Fruit fly (Drosophila melanogaster) ovary, adult (tissue): ENCODE measurements around the gene CG14610.

Source experiments
- CG17801 ChIP-seq: fragments of 200-800 bp; optimal IDR thresholded peaks from 2 replicates; lab custom pipeline; 2019; ENCODE audit warnings: missing biosample characterization, mild to moderate bottlenecking, missing genetic modification characterization, moderate library complexity; ENCODE audit not compliant: partially characterized antibody

Gene CG14610

DNA sequence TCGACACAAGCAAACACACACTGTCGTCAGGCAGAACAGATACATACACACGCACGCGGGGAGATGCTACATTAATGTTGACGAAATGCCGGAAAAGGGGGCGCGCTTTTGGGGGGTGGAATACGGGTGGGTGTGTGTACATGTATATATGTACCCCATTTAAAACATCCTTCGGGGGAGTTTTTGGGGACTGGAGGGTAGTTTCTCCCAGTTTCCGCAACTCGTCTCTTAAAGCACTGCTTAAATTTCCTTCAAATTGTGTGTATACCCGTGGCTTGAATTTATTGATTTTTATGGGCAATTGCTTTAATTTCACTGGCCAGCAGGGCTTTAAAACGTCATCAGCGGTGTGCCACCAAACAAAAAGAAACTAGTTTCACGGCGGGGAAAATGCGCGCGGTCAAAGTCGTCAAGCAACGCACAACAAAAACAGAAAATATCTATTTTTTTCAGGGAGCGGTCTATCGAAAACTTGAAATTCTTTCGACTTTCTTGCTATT lies 21.0 kb downstream of the CG14610 start:
- no peak for TF ChIP-seq CG17801 (GFP tag; lab: Kevin White, UChicago)

DNA sequence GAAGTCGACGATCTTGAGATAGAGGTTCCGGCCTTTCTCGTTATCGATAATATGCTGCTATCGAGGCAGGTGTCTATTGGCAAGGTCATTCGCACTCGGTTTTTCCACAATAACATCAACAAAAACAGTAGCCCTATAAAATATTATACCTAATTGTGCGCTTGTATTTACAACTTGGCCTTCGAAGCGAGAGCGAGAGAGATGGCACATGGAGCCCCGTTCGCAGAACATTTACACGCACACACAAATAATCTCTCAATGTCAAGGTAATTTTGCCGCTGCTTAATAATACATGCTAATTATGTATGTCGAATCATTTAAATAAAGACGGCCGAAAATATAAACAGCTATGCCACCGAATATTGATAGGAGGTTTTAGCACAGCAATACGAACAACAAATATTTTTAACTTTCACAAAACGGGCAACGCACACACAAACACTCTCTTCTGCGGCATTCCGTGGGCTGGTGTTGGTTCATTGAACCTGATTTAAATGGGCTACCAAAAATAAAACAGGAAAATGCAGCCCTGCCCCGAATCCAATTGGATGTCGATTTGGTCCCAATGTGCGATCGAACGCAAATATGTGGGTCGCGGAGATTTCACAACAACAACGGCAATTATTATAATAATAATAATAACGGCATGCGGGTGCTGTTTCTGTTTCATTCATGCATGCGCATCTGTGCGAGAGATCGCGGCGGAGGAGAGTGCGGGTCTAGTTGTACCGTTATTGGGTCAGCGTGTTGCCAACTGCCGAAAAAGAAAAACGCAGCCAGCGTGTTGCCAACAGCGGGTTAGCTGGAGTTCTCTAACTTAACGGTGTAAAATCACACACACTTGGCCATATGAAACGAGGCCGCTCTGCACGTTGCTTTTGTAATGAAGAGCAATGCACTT lies 21.7 kb downstream of the CG14610 start:
- no peak for TF ChIP-seq CG17801 (GFP tag; lab: Kevin White, UChicago)

DNA sequence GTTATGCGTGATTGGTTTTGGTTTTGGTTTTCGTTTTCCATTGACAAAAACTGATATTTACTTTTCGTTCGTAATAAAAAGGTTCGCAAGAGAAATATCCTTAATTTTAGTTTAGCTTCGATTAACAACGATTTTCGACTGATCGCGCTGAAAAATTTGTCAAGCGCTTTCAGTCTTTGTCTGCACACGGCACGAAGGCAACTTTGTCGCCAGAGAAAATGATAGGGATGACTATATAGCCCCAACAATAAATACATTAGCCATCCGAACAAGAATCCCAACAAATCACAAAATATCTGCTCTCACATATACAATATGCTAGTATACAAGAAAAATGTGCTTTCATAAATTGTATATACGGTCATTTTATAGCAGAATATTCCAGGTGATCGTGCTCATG lies 26.5 kb downstream of the CG14610 start, which contains the start of gene Mlp84B:
TSS of gene Mlp84B (minus strand) at position 143 of the 400 bp plus-strand sequence.
- TF ChIP-seq CG17801 (GFP tag; lab: Kevin White, UChicago), result no peak

DNA sequence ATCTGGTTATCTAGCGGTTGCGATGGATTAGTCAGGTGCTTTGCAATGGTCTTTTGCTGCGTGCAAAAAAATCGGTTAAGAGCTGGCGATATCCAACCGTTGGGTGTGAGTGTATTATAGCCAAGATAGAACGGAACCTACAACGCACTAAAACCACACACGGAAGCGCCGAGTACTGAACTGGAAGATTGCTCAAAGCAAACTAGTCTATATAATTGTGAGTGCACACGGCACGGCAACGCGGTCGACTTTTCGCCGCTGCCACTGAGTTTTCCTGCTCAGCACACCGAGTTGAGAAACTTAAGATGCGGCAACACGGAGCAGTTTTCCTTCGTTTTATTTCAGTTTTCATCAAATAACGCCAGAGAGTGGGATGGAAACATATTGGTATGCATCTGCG lies 27.6 kb downstream of the CG14610 start:
- no peak for TF ChIP-seq CG17801 (GFP tag; lab: Kevin White, UChicago)

DNA sequence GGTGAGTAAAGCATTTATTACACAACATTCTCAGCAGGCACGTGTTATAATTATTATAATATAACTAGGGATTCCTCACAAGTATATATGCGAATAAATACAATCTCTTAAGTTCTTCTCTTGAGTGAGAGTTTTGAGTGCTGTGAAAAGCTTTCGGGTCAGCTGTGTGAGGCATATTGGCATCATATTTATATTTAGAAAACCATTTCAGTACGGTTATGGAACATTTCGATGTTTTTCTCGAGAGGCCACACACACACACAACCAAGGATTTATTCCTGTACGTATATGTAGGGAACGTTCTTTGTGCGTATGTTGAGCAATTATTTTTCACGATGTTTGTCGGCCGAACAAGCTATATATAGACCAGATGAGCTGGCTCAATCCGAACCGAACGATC lies 31.1 kb downstream of the CG14610 start:
- no peak for TF ChIP-seq CG17801 (GFP tag; lab: Kevin White, UChicago)

DNA sequence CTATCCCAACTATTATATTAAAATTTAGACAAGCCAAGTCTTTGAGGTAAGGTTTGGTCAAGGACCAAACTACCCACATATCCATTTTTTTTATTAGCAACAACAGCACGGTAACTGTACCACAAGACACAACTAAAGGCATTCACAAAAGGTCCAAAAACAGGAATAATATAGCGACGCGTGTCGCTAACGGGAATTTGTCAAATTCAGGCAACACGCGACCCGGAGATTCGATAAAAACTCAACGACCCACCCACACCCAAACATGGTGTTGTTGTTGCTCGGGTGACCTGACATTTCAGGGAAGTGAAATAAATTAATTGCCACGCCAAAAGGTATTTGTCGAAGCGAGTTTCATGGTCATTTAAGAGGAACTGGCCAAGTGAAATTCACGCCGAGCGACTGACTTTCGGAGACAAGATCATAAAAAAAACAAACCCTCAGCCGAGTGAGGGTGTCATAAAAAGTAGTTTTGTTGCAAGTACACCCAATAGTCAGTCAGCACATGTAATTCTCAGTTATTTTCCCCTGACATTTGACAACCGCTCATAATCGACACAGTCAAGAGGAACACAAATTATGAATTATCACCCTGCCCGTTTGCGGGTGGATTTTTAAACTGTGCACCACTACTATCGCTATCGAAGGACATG lies 32.8 kb downstream of the CG14610 start:
- TF ChIP-seq CG17801 (GFP tag; lab: Kevin White, UChicago), result no peak

DNA sequence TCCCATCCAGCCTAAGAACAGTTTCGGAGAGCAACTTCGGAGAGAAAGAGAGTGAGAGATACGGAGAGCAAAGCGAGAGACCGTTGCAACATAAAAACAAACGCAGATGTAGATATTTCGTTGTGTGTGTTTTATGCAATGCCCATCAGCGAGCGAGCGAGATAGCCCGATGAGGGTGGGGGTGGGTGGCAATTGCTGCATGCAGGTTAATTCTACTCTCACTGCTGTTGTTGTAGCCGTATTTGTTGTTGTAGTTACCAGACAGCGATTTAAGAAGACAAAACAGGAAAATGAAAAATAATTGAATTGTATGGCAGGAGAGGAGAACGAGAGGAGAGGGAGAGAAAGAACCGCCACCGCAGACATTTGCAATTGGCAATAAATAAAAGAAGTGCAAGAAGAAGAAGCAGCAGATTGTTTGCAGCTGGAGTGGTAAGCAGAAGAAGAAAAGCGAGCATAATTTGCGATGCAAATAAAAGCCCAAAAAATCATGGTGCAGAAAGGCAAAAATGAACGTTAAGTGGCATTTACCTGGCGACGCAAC lies 34.3 kb downstream of the CG14610 start:
- TF ChIP-seq CG17801 (GFP tag; lab: Kevin White, UChicago), result no peak

DNA sequence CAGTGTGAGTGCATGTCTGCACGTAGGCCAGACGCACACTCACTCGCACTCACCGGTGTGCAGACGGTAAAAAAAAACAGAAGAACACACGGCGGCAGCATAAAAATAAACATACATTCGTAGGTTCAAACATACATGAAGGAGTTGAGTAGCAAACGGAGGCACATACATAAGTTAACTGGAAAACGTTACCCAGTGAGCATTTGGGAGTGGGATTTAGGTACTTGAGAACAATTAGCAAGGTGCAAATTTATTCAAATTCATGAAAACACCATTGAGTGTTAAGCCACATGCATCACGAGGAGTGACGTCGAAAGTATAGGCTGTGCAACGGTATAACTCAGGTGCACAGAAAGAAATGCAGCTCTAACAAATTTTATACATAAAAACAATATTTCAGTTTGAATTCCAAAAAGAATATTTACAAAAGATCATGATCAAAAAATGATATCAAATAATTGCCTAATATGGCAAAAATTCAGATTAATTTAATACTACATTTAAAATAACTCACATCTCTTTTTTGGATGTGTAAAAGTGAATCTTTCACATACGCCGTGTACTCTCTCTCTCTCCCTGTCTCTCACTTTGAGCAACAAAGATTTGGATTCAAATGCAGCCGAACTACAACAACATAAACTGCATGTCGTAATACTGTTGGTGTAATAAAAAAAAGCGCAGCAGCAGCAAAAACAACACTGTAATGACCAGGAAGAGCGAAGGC lies 35.3 kb downstream of the CG14610 start:
- TF ChIP-seq CG17801 (GFP tag; lab: Kevin White, UChicago), result peak; percentile 96

DNA sequence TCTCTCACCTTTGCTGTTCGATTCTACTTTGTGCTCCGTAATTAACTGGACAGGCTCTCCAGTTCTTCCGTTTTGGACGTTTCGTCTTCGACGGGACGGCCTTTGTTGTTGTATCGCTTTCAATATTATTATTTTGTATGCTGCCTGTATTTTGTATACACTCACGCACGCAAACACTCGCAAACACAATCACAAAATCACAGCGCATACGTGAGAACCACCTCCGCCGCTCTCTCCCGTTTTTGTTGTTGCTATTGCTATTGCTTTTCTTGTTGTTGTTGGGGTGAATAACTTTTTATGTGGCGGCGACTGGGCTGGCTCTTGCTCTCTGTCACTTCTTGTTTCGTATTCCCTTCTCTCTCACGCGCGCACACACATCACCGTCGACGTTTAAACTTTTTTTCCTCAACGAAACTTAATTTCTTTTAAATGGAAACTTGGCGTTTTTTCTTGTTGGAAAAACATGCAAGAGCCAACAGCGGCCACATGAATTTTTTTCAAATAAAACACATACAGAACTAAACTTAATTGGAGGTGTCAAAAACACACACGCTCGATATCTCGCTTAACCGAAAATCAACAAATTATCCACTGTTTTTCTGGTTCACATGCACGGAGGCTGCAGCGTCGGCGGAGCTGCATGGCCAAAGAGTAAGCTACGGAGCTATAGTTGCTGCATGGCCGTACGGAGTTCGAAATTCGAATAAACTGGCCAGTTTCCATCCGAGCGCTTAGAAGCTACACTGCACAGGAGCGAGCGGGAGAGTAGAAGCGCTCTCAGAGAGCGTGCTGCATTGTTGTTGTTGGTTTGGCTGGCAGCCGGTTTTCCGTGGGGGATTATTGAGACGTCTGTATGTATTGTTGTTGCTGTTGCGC lies 36.1 kb downstream of the CG14610 start:
- TF ChIP-seq CG17801 (GFP tag; lab: Kevin White, UChicago), result no peak

DNA sequence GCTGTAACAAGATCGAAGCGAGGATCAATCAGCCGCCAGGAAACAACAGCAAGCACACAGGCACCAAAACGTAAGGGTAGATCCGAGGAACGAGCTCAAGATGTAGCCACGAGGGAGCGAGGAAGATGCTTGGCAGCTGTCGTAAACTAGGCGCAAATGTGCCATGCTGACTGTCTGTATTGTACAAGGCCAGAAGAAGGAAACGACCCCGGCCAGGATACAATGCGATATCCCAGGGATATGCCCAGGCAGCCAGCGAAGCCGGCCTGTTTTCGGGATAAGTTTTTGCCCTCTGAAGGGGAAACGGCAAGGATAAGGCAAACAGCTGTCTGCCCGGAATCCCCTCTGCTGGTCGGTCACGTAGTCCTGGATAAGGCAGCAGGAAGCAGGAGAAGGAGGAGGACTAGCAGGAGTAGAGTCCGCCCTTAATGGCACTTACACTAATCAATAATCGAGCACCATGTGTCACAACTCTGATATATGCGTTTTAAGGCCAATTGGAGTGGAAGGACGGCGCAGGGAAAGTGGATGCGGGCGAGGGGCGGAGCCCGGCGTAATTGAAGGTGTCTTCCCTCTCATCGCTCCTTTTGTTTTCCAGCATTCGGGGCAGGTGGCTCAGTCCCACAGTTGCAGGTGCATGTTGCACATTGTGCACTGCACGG lies 38.5 kb downstream of the CG14610 start:
- TF ChIP-seq CG17801 (GFP tag; lab: Kevin White, UChicago), result no peak

DNA sequence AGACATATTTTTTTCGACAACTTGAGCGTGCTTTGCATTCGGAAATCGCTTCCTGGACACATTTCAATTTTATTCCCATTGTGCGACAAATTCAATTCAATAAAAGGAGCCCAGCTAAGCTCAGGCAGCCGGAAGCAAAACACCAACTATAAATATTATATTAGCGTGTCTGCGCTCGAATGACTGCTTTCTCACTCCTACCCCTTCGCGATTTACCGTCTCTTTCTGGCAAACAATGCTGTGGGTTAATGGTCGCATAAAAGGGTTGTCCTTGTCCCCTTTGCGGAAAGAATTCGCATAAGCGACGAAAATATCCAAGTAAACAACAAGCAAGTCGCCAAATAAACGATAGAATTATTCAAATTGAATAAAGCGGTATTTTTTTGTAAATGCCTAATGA lies 39.8 kb downstream of the CG14610 start:
- TF ChIP-seq CG17801 (GFP tag; lab: Kevin White, UChicago), result no peak

DNA sequence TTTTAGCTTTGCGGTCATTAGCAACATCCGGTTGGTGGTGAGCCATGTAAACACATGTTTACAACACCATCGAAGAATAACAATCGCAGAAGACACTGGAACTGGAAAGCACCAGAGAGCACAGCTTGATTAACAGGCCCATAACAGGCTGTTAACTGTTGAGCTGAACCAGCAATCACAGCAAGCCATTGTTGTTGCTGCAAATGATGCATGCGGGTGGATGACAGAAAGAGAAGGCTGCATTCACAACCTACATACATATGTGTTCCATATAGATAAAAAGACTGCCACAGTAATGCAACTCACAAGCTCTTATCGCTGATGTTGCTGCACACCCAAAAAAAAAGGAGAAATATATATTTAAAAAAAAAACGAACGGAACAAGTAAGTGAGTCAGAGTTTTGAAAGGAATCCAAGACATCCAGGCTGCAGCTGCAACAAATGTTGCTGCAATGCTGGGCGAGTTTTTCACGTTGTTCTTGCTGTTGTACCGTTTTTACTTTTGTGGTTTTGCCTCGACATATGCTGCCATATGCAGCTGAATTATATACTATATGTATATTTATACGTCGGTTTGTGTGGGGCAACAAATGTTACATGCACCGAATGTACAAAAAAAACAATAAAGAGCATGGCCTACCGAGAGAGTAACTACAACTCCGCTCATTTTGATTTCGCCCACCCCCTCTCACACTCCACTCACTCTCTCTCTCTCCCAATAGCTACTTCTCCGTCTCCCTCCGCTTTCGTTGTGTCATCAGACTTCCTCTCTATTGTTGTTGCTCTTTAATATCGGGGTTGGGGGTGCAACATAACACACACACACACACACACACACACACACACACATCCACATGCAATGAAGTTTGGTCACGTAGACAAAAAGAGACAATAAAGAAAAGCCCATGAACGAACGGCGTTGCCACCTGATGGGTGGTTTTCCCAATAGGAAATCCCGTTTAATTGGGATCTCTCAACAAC lies 41.0 kb downstream of the CG14610 start:
- no peak for TF ChIP-seq CG17801 (GFP tag; lab: Kevin White, UChicago)
